Worm (Caenorhabditis elegans) whole organism, L1 larva: Measurements from ENCODE around the gene F13B9.2.

Experiments used
- C04F5.9 ChIP-seq: sonication (generic microtip); optimal IDR thresholded peaks from 2 replicates; lab custom pipeline; 2016; ENCODE audit warnings: missing genetic modification characterization, missing compliant biosample characterization
- F16B12.6 ChIP-seq: fragments of 150-350 bp; optimal IDR thresholded peaks from 2 replicates; lab custom pipeline; 2014; ENCODE audit warnings: missing biosample characterization, missing genetic modification characterization
- Y116A8C.19 ChIP-seq: sonication (generic microtip); optimal IDR thresholded peaks from 2 replicates; lab custom pipeline; 2016; ENCODE audit warnings: missing compliant biosample characterization, missing genetic modification characterization, borderline replicate concordance
- aha-1 ChIP-seq: fragments of 150-350 bp; optimal IDR thresholded peaks from 2 replicates; lab custom pipeline; 2014; ENCODE audit warnings: missing biosample characterization, missing genetic modification characterization
- blmp-1 ChIP-seq: fragments of 150-350 bp; optimal IDR thresholded peaks from 2 replicates; lab custom pipeline; 2014; ENCODE audit warnings: missing biosample characterization, missing genetic modification characterization
- ceh-63 ChIP-seq: fragments of 200-800 bp; sonication (Bioruptor generic); optimal IDR thresholded peaks from 2 replicates; lab custom pipeline; 2018; ENCODE audit warnings: mild to moderate bottlenecking, missing genetic modification characterization, missing compliant biosample characterization
- ceh-8 ChIP-seq: fragments of 200-800 bp; sonication (Bioruptor generic); optimal IDR thresholded peaks from 2 replicates; lab custom pipeline; 2018; ENCODE audit warnings: mild to moderate bottlenecking, missing genetic modification characterization, moderate library complexity, missing compliant biosample characterization
- ceh-82 ChIP-seq, 3 experiments: fragments of 150-350 bp in 1 of 3; sonication (generic microtip) in 2 of 3; optimal IDR thresholded peaks; 2 replicates each; lab custom pipeline; 2014 to 2017; ENCODE audit warnings: missing biosample characterization in 3 of 3, missing genetic modification characterization in 3 of 3
- efl-1 ChIP-seq, 4 experiments: fragments of 150-350 bp; optimal IDR thresholded peaks in 3 of 4; peaks in 1 of 4; 1 replicate in 1 of 4; 2 replicates in 3 of 4; lab custom pipeline; 2014; ENCODE audit warnings: missing biosample characterization in 2 of 4, missing genetic modification characterization in 2 of 4, missing genetic modification reagents in 2 of 4
- elt-3 ChIP-seq, 6 experiments: fragments of 150-350 bp in 1 of 6; sonication (generic microtip); optimal IDR thresholded peaks; 2 replicates each; lab custom pipeline; 2017 to 2018; ENCODE audit warnings: missing biosample characterization in 6 of 6, missing genetic modification characterization in 6 of 6, inconsistent platforms in 1 of 6
- fkh-4 ChIP-seq: sonication (generic microtip); optimal IDR thresholded peaks from 2 replicates; lab custom pipeline; 2016; ENCODE audit warnings: missing compliant biosample characterization, missing genetic modification characterization, borderline replicate concordance
- grh-1 ChIP-seq: fragments of 200-800 bp; sonication (Bioruptor generic); IDR thresholded peaks from 2 replicates; pipeline ENCODE4 v1.3.6; 2022; ENCODE audit warnings: missing genetic modification reagents, missing genetic modification characterization, missing compliant biosample characterization
- hlh-17 ChIP-seq: fragments of 200-800 bp; sonication (Bioruptor generic); optimal IDR thresholded peaks from 2 replicates; lab custom pipeline; 2018; ENCODE audit warnings: missing genetic modification characterization, mild to moderate bottlenecking, missing compliant biosample characterization, moderate library complexity, borderline replicate concordance
- jun-1 ChIP-seq: fragments of 150-350 bp; optimal IDR thresholded peaks from 2 replicates; lab custom pipeline; 2014; ENCODE audit warnings: missing biosample characterization, missing genetic modification reagents, missing genetic modification characterization
- lin-13 ChIP-seq: fragments of 150-350 bp; optimal IDR thresholded peaks from 2 replicates; lab custom pipeline; 2014; ENCODE audit warnings: missing biosample characterization, missing genetic modification reagents, missing genetic modification characterization
- lin-14 ChIP-seq: fragments of 200-800 bp; sonication (Bioruptor generic); optimal IDR thresholded peaks from 2 replicates; lab custom pipeline; 2018; ENCODE audit warnings: mild to moderate bottlenecking, missing genetic modification characterization, moderate library complexity, missing compliant biosample characterization
- lin-35 ChIP-seq, 2 experiments: fragments of 150-350 bp; optimal IDR thresholded peaks; 2 replicates each; lab custom pipeline; 2014; ENCODE audit warnings: missing biosample characterization in 2 of 2, missing genetic modification characterization in 2 of 2, missing genetic modification reagents in 2 of 2
- lin-39 ChIP-seq: fragments of 150-350 bp; optimal IDR thresholded peaks from 2 replicates; lab custom pipeline; 2014; ENCODE audit warnings: missing biosample characterization, missing genetic modification reagents, missing genetic modification characterization
- lir-3 ChIP-seq: sonication (generic microtip); optimal IDR thresholded peaks from 2 replicates; lab custom pipeline; 2016; ENCODE audit warnings: mild to moderate bottlenecking, missing genetic modification characterization, moderate library complexity, missing compliant biosample characterization; ENCODE audit not compliant: poor library complexity
- nhr-20 ChIP-seq: sonication (generic microtip); optimal IDR thresholded peaks from 2 replicates; lab custom pipeline; 2016; ENCODE audit warnings: mild to moderate bottlenecking, missing genetic modification characterization, missing compliant biosample characterization
- nhr-28 ChIP-seq: fragments of 150-350 bp; optimal IDR thresholded peaks from 2 replicates; lab custom pipeline; 2014; ENCODE audit warnings: missing biosample characterization, missing genetic modification characterization
- nhr-47 ChIP-seq: sonication (generic microtip); optimal IDR thresholded peaks from 2 replicates; lab custom pipeline; 2016; ENCODE audit warnings: mild to moderate bottlenecking, missing genetic modification characterization, moderate library complexity, missing compliant biosample characterization
- nhr-71 ChIP-seq: sonication (generic microtip); optimal IDR thresholded peaks from 2 replicates; lab custom pipeline; 2016; ENCODE audit warnings: mild to moderate bottlenecking, missing genetic modification characterization, moderate library complexity, missing compliant biosample characterization
- nhr-76 ChIP-seq: sonication (generic microtip); optimal IDR thresholded peaks from 2 replicates; lab custom pipeline; 2017; ENCODE audit warnings: missing biosample characterization, missing genetic modification characterization
- nhr-84 ChIP-seq: sonication (generic microtip); optimal IDR thresholded peaks from 2 replicates; lab custom pipeline; 2017; ENCODE audit warnings: missing biosample characterization, missing genetic modification characterization
- nhr-85 ChIP-seq: sonication (generic microtip); peaks from one replicate; lab custom pipeline; 2016; ENCODE audit warnings: missing genetic modification characterization, inconsistent platforms, missing compliant biosample characterization
- nhr-90 ChIP-seq: sonication (generic microtip); optimal IDR thresholded peaks from 2 replicates; lab custom pipeline; 2016; ENCODE audit warnings: mild to moderate bottlenecking, missing genetic modification characterization, missing compliant biosample characterization; ENCODE audit not compliant: poor library complexity
- pag-3 ChIP-seq: sonication (generic microtip); optimal IDR thresholded peaks from 2 replicates; lab custom pipeline; 2017; ENCODE audit warnings: missing genetic modification characterization, mild to moderate bottlenecking, missing compliant biosample characterization, antibody characterized with exemption, borderline replicate concordance; ENCODE audit not compliant: insufficient read depth
- pqm-1 ChIP-seq: sonication (generic microtip); optimal IDR thresholded peaks from 3 replicates; lab custom pipeline; 2017; ENCODE audit warnings: missing biosample characterization, missing genetic modification characterization
- rnt-1 ChIP-seq: sonication (generic microtip); optimal IDR thresholded peaks from 2 replicates; lab custom pipeline; 2016; ENCODE audit warnings: mild to moderate bottlenecking, missing genetic modification characterization, moderate library complexity, missing compliant biosample characterization
- skn-1 ChIP-seq: fragments of 150-350 bp; optimal IDR thresholded peaks from 2 replicates; lab custom pipeline; 2014; ENCODE audit warnings: missing biosample characterization, missing genetic modification characterization
- sup-37 ChIP-seq: fragments of 200-800 bp; sonication (Bioruptor generic); optimal IDR thresholded peaks from 2 replicates; lab custom pipeline; 2018; ENCODE audit warnings: mild to moderate bottlenecking, missing genetic modification characterization, missing compliant biosample characterization
- tbx-2 ChIP-seq: sonication (generic microtip); optimal IDR thresholded peaks from 2 replicates; lab custom pipeline; 2016; ENCODE audit warnings: missing genetic modification characterization, missing compliant biosample characterization
- unc-30 ChIP-seq: sonication (generic microtip); optimal IDR thresholded peaks from 2 replicates; lab custom pipeline; 2017; ENCODE audit warnings: missing biosample characterization, missing genetic modification characterization
- unc-86 ChIP-seq: sonication (generic microtip); optimal IDR thresholded peaks from 2 replicates; lab custom pipeline; 2016; ENCODE audit warnings: missing genetic modification characterization, missing compliant biosample characterization
- unc-98 ChIP-seq: fragments of 200-800 bp; sonication (Bioruptor generic); IDR thresholded peaks from 2 replicates; pipeline ENCODE4 v1.3.6; 2022; ENCODE audit warnings: missing genetic modification characterization, missing compliant biosample characterization
- xbp-1 ChIP-seq: sonication (generic microtip); optimal IDR thresholded peaks from 2 replicates; lab custom pipeline; 2016; ENCODE audit warnings: missing genetic modification characterization, missing compliant biosample characterization
- ztf-11 ChIP-seq, 2 experiments: sonication (generic microtip); optimal IDR thresholded peaks; 2 replicates each; lab custom pipeline; 2016 to 2017; ENCODE audit warnings: missing genetic modification characterization in 2 of 2, missing biosample characterization in 1 of 2, missing compliant biosample characterization in 1 of 2

Gene F13B9.2

DNA sequence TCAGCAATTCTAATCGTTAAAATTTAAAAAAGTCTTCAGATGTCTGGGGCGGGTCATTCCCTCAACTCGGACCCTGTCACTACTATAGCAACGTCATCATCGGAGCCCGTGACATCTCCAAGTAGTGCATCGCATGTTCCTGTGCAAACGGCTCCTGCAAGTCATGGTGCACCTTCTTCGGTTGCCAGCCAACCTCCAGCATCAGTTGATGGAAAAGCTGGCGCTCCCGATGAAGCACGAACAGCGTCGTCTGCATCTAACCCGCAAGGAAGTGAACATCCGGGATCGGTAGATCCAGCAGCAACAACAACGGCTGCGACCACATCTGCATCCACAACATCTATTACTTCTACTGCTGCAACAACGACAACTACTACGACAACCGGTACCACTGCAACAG, 9.1 kb downstream of the F13B9.2 start, which contains the start of gene R09F10.3:
R09F10.3 (plus strand) TSS at position 40 of the 400 bp plus-strand sequence.
- no peak for TF ChIP-seq nhr-28
- TF ChIP-seq hlh-17 (GFP tag; lab: Kevin White, UChicago) = no peak
- no peak for TF ChIP-seq nhr-47 (tag; lab: Kevin White, UChicago)
- TF ChIP-seq ceh-82 (tag; optimal IDR thresholded peaks at IDR 0.05; lab: Kevin White, UChicago) = no peak
- no peak for TF ChIP-seq xbp-1
- no peak for TF ChIP-seq fkh-4
- no peak for TF ChIP-seq nhr-20 (tag; lab: Kevin White, UChicago)
- no peak for TF ChIP-seq Y116A8C.19
- no peak for TF ChIP-seq aha-1 (tag; lab: Kevin White, UChicago)
- no peak for TF ChIP-seq elt-3 (tag; optimal IDR thresholded peaks at IDR 0.05; lab: Kevin White, UChicago)
- no peak for TF ChIP-seq sup-37
- no peak for TF ChIP-seq ceh-8 (GFP tag; lab: Kevin White, UChicago)

- TF ChIP-seq nhr-76 (tag; lab: Kevin White, UChicago) (no peak), lin-13 (no peak), ztf-11 (tag; optimal IDR thresholded peaks at IDR 0.05; lab: Kevin White, UChicago) (no peak), nhr-20 (tag; lab: Kevin White, UChicago) (no peak), nhr-90 (tag; lab: Kevin White, UChicago) (no peak), tbx-2 (tag; lab: Kevin White, UChicago) (no peak), unc-30 (tag; lab: Kevin White, UChicago) (no peak), lin-14 (GFP tag; lab: Kevin White, UChicago) (no peak), nhr-85 (no peak), sup-37 (no peak), nhr-47 (tag; lab: Kevin White, UChicago) (no peak), lir-3 (tag; lab: Kevin White, UChicago) (no peak), pqm-1 (tag; lab: Kevin White, UChicago) (no peak)
Measured at ce11 chrX:8297333-8297732, 11.8 kb downstream of the F13B9.2 start.

DNA sequence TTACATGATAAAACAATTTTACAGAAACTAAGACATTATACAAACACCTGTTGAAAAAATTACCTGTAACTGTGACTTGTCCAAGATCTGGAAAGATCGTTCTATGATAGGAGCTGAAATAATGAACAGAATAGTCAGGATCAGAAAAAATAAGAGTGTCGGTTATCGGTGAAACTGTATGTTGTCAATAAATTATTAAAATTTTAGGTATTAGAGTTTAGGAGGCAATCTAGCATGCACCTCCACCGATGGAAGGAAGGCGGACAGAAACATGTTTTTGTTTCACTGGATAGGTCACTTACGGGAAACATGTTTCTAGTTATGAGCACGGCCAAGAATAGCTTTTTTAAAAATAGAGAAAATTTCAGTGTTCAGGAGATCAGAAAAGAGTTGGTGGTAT, 14.1 kb downstream of the F13B9.2 start, which contains the start of gene ced-13:
ced-13 (minus strand) TSS at position 101 of the 400 bp plus-strand sequence.
- TF ChIP-seq rnt-1 (tag; lab: Kevin White, UChicago) = no peak
- no peak for TF ChIP-seq nhr-84 (tag; lab: Kevin White, UChicago)
- no peak for TF ChIP-seq efl-1 (optimal IDR thresholded peaks at IDR 0.05; lab: Kevin White, UChicago)
- TF ChIP-seq efl-1 (GFP tag; optimal IDR thresholded peaks at IDR 0.05 in 1 of 2; lab: Kevin White, UChicago) = no peak
- TF ChIP-seq nhr-71 (tag; lab: Kevin White, UChicago) = no peak
- TF ChIP-seq unc-86 (tag; lab: Kevin White, UChicago) = no peak
- TF ChIP-seq grh-1 (GFP tag; lab: Robert Waterston, UW) = no peak
- TF ChIP-seq pag-3 = no peak
- TF ChIP-seq Y116A8C.19 = no peak
- no peak for TF ChIP-seq lin-39 (tag; lab: Kevin White, UChicago)
- TF ChIP-seq lin-35 (GFP tag; optimal IDR thresholded peaks at IDR 0.05; lab: Kevin White, UChicago) = no peak
- no peak for TF ChIP-seq sup-37
- TF ChIP-seq jun-1 (tag; lab: Kevin White, UChicago) = no peak
- no peak for TF ChIP-seq nhr-76 (tag; lab: Kevin White, UChicago)
- no peak for TF ChIP-seq unc-98 (GFP tag; lab: Robert Waterston, UW)
- no peak for TF ChIP-seq skn-1 (tag; lab: Kevin White, UChicago)
- no peak for TF ChIP-seq C04F5.9 (tag; lab: Kevin White, UChicago)

- TF ChIP-seq ceh-63 (GFP tag; lab: Kevin White, UChicago) (no peak), blmp-1 (tag; lab: Kevin White, UChicago) (peak; percentile 18), xbp-1 (no peak), F16B12.6 (tag; lab: Kevin White, UChicago) (no peak)
Measured at ce11 chrX:8302299-8302698, 16.8 kb downstream of the F13B9.2 start, which contains the start of gene inx-5. Gene inx-5, minus strand, starts transcription at chrX:8302399.
